Fruit fly (Drosophila melanogaster) whole organism, adult: ENCODE measurements around the gene CG32708.
"Not testable (repeated sequence)": the region's sequence is repeated elsewhere in the genome, so short reads cannot be mapped to it uniquely, and the experiment has no call there.

Source experiments
- ovo ChIP-seq: fragments of 200-800 bp; sonication (Bioruptor generic); optimal IDR thresholded peaks from 2 replicates; lab custom pipeline; 2016; ENCODE audit warnings: missing biosample characterization, missing genetic modification characterization
- pad ChIP-seq: fragments of 200-800 bp; sonication (Bioruptor generic); optimal IDR thresholded peaks from 3 replicates; lab custom pipeline; 2017; ENCODE audit warnings: missing biosample characterization, missing genetic modification characterization, mild to moderate bottlenecking, moderate library complexity, missing genetic modification reagents

DNA sequence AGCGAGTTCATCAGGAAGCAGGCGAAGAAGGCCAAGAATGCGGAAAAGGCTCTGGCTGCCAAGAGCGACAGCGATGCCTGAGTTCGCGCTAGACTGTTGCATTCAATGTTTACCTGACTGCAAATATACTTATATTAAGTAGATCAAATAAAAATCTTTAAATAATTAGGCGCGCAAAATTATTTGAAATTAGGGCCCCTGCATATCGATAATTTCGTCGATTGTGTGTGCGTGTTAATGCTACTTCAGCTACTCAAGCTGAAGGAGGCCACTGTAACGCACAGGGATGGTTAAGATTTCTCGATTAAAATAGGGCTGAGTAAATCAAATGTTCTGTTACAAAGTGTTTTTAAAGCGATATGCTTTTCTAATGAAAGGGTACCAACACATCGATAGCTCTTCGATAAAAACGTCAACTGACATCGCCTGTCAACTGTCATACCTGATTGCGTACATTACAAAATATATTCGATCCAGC is 1.0 kb downstream of the CG32708 start, which contains the start of gene CG32706:
- not testable (repeated sequence) for TF ChIP-seq pad, ovo (GFP tag; lab: Kevin White, UChicago)
